Fruit fly (Drosophila melanogaster): Measurements from ENCODE around the gene CG34130.

CG34130 gene

dm6 chr3R:26188708-26189107 is 1.1 kb downstream of the CG34130 start, which contains the start of gene CG6073 (continued):
- TF ChIP-seq CG16813 (GFP tag; IDR thresholded peaks at IDR 0.05; ENCODE audit: partially characterized antibody) (peak; percentile 43; the same call in 2 of the 3 replicates), CG8478 (optimal IDR thresholded peaks at IDR 0.05) (peak; percentile 55), CG17802 (tag; optimal IDR thresholded peaks at IDR 0.05) (no peak), CG4282 (GFP tag; optimal IDR thresholded peaks at IDR 0.05) (peak; percentile 28), dysf (GFP tag; IDR thresholded peaks at IDR 0.05) (peak; percentile 49; the same call in 2 of the 3 replicates), nmo (GFP tag; optimal IDR thresholded peaks at IDR 0.05) (peak; percentile 85), Atf-2 (GFP tag; optimal IDR thresholded peaks at IDR 0.05) (no peak), CG17829 (tag; optimal IDR thresholded peaks at IDR 0.05) (peak; percentile 61), MESR4 (GFP tag; optimal IDR thresholded peaks at IDR 0.05) (peak; percentile 34), bab2 (GFP tag; optimal IDR thresholded peaks at IDR 0.05) (no peak), Tbp (GFP tag; optimal IDR thresholded peaks at IDR 0.05) (no peak), Spps (tag; optimal IDR thresholded peaks at IDR 0.05) (no peak), gce (GFP tag; IDR thresholded peaks at IDR 0.05) (peak; percentile 33; the same call in 1 of the 3 replicates), Nf-YC (tag; optimal IDR thresholded peaks at IDR 0.05) (peak; percentile 49), slou (GFP tag; optimal IDR thresholded peaks at IDR 0.05) (no peak), CG11398 (GFP tag; optimal IDR thresholded peaks at IDR 0.05) (peak; percentile 62), H15 (GFP tag; IDR thresholded peaks at IDR 0.05) (peak; percentile 40; the same call in 1 of the 3 replicates), Neu2 (GFP tag; optimal IDR thresholded peaks at IDR 0.05; ENCODE audit: borderline replicate concordance) (no peak), CG15073 (GFP tag; optimal IDR thresholded peaks at IDR 0.05) (no peak), Fer2 (tag; optimal IDR thresholded peaks at IDR 0.05) (no peak), Fer3 (tag; optimal IDR thresholded peaks at IDR 0.05) (peak; percentile 45), dimm (GFP tag; IDR thresholded peaks at IDR 0.05) (no peak), sim (GFP tag; IDR thresholded peaks at IDR 0.05) (no peak), CG9215 (GFP tag; IDR thresholded peaks at IDR 0.05) (peak; percentile 50), schlank (tag; optimal IDR thresholded peaks at IDR 0.05) (no peak), CG1602 (GFP tag; optimal IDR thresholded peaks at IDR 0.05) (peak; percentile 95), CG18011 (GFP tag; optimal IDR thresholded peaks at IDR 0.05) (peak; percentile 100), CG2129 (GFP tag; IDR thresholded peaks at IDR 0.05; ENCODE audit: partially characterized antibody) (no peak), CG7745 (tag; optimal IDR thresholded peaks at IDR 0.05) (no peak), Bdp1 (GFP tag; optimal IDR thresholded peaks at IDR 0.05) (peak; percentile 8), wek (GFP tag; optimal IDR thresholded peaks at IDR 0.05) (peak; percentile 86), CG17912 (GFP tag; optimal IDR thresholded peaks at IDR 0.05) (no peak), CG6765 (GFP tag; optimal IDR thresholded peaks at IDR 0.05) (no peak), CG32532 (GFP tag; IDR thresholded peaks at IDR 0.05) (0 out of 2 replicates have a peak, but pooled peaks have one; percentile 22), fru (optimal IDR thresholded peaks at IDR 0.05) (no peak), Eip74EF (GFP tag; optimal IDR thresholded peaks at IDR 0.05) (no peak), CG14050 (GFP tag; IDR thresholded peaks at IDR 0.05) (no peak), CG9609 (GFP tag; optimal IDR thresholded peaks at IDR 0.05) (peak; percentile 77), MBD-R2 (GFP tag; IDR thresholded peaks at IDR 0.05) (peak; percentile 88), CG8944 (GFP tag; optimal IDR thresholded peaks at IDR 0.05) (peak; percentile 25), ftz-f1 (GFP tag; optimal IDR thresholded peaks at IDR 0.05) (no peak), Sry-β (GFP tag; optimal IDR thresholded peaks at IDR 0.05) (no peak), Dp (GFP tag; optimal IDR thresholded peaks at IDR 0.05) (peak; percentile 43), NFAT (GFP tag; IDR thresholded peaks at IDR 0.05) (peak; percentile 63; the same call in 1 of the 2 replicates), CG10274 (GFP tag; optimal IDR thresholded peaks at IDR 0.05) (no peak), h (optimal IDR thresholded peaks at IDR 0.05) (no peak), CG15696 (tag; optimal IDR thresholded peaks at IDR 0.05) (peak; percentile 48), Deaf1 (tag; optimal IDR thresholded peaks at IDR 0.05) (peak; percentile 43), CG12155 (GFP tag; optimal IDR thresholded peaks at IDR 0.05) (peak; percentile 27), en (GFP tag; optimal IDR thresholded peaks at IDR 0.05) (no peak), grau (tag; optimal IDR thresholded peaks at IDR 0.05) (peak; percentile 29), NC2α (GFP tag; optimal IDR thresholded peaks at IDR 0.05) (no peak)

Data from whole organism, embryonic.